Fruit fly (Drosophila melanogaster): ENCODE results near the gene CG46435.

Gene CG46435

dm6 chr3L:19575650-19576049 lies 30.7 kb downstream of the CG46435 start (continued):
- TF ChIP-seq CG11294 (GFP tag; IDR thresholded peaks at IDR 0.05) = no peak
- no peak for TF ChIP-seq Lpt (GFP tag; optimal IDR thresholded peaks at IDR 0.05)
- TF ChIP-seq Eip93F (GFP tag; optimal IDR thresholded peaks at IDR 0.05) = no peak
- TF ChIP-seq acj6 (GFP tag; optimal IDR thresholded peaks at IDR 0.05) = no peak
- TF ChIP-seq OdsH (GFP tag; optimal IDR thresholded peaks at IDR 0.05) = no peak
- TF ChIP-seq vri (GFP tag; optimal IDR thresholded peaks at IDR 0.05) = peak; percentile 64
- TF ChIP-seq CG7368 (GFP tag; optimal IDR thresholded peaks at IDR 0.05) = peak; percentile 7
- peak; percentile 50 for TF ChIP-seq Met (GFP tag; optimal IDR thresholded peaks at IDR 0.05)
- TF ChIP-seq Blimp-1 (GFP tag; optimal IDR thresholded peaks at IDR 0.05) = no peak
- peak; percentile 3 for TF ChIP-seq CG31627 (GFP tag; optimal IDR thresholded peaks at IDR 0.05)
- TF ChIP-seq CG32006 (GFP tag; optimal IDR thresholded peaks at IDR 0.05) = no peak
- no peak for TF ChIP-seq CG11762 (GFP tag; optimal IDR thresholded peaks at IDR 0.05; ENCODE audit: insufficient read depth)
- no peak for TF ChIP-seq Hr4 (GFP tag; optimal IDR thresholded peaks at IDR 0.05)
- TF ChIP-seq CG8319 (GFP tag; optimal IDR thresholded peaks at IDR 0.05) = no peak
- no peak for TF ChIP-seq spab (GFP tag; optimal IDR thresholded peaks at IDR 0.05)
- no peak for TF ChIP-seq CG15336 (GFP tag; IDR thresholded peaks at IDR 0.05)
- TF ChIP-seq CG6163 (GFP tag; IDR thresholded peaks at IDR 0.05) = no peak
- peak; percentile 30 for TF ChIP-seq Sox102F (GFP tag; optimal IDR thresholded peaks at IDR 0.05)
- no peak for TF ChIP-seq topi (GFP tag; optimal IDR thresholded peaks at IDR 0.05)
- TF ChIP-seq dsx (GFP tag; optimal IDR thresholded peaks at IDR 0.05; ENCODE audit: poor library complexity, severe bottlenecking) = no peak
- no peak for TF ChIP-seq salr (GFP tag; optimal IDR thresholded peaks at IDR 0.05)
- no peak for TF ChIP-seq fd85E (GFP tag; optimal IDR thresholded peaks at IDR 0.05)
- TF ChIP-seq CG4318 (GFP tag; optimal IDR thresholded peaks at IDR 0.05) = no peak
- no peak for TF ChIP-seq CG9139 (GFP tag; optimal IDR thresholded peaks at IDR 0.05)
- no peak for TF ChIP-seq net (GFP tag; optimal IDR thresholded peaks at IDR 0.05)
- no peak for TF ChIP-seq CG6854 (GFP tag; optimal IDR thresholded peaks at IDR 0.05)
- TF ChIP-seq fkh (GFP tag; optimal IDR thresholded peaks at IDR 0.05) = peak; percentile 94
- TF ChIP-seq pdm3 (GFP tag; optimal IDR thresholded peaks at IDR 0.05) = peak; percentile 4
- no peak for TF ChIP-seq eg (GFP tag; IDR thresholded peaks at IDR 0.05)
- TF ChIP-seq CG8632 (GFP tag; optimal IDR thresholded peaks at IDR 0.05) = peak; percentile 29
- TF ChIP-seq fd59A (GFP tag; optimal IDR thresholded peaks at IDR 0.05) = no peak
- no peak for TF ChIP-seq CG16779 (tag; optimal IDR thresholded peaks at IDR 0.05)
- no peak for TF ChIP-seq ss (GFP tag; optimal IDR thresholded peaks at IDR 0.05)
- TF ChIP-seq Eip78C (GFP tag) = peak; percentile 20
- TF ChIP-seq CG8119 (GFP tag; IDR thresholded peaks at IDR 0.05) = no peak

DNA sequence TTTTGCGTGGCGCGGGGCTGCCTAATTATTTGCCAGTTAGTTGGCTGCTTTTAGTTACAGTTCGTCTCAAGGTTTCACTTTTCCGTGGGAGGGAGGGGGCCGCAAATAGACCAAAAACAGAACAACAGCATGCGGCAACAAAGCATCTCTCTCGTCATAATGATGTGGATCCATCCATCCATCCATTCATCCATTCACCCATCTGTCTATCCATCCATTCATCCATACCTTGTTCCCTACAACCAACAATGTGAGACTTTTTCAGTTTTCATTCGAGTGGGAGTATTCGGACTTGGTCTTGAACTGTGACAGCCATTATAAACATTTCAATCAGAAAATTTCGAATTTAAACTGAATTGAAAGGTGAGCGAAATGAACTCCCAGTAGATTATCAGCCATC lies 34.4 kb downstream of the CG46435 start:
- TF ChIP-seq OdsH (GFP tag; optimal IDR thresholded peaks at IDR 0.05) (no peak), CG11902 (GFP tag; optimal IDR thresholded peaks at IDR 0.05) (no peak), Sox102F (GFP tag; optimal IDR thresholded peaks at IDR 0.05) (no peak), CG32006 (GFP tag; optimal IDR thresholded peaks at IDR 0.05) (no peak), CG6854 (GFP tag; optimal IDR thresholded peaks at IDR 0.05) (no peak), lz (GFP tag; optimal IDR thresholded peaks at IDR 0.05) (no peak), Eip93F (GFP tag; optimal IDR thresholded peaks at IDR 0.05) (no peak), salr (GFP tag; optimal IDR thresholded peaks at IDR 0.05) (no peak), Eip78C (GFP tag) (no peak), CG11762 (GFP tag; optimal IDR thresholded peaks at IDR 0.05; ENCODE audit: insufficient read depth) (no peak), CG8119 (GFP tag; IDR thresholded peaks at IDR 0.05) (no peak), Hr39 (GFP tag; optimal IDR thresholded peaks at IDR 0.05) (no peak), spab (GFP tag; optimal IDR thresholded peaks at IDR 0.05) (no peak), CG3919 (GFP tag; optimal IDR thresholded peaks at IDR 0.05) (no peak), CG8632 (GFP tag; optimal IDR thresholded peaks at IDR 0.05) (no peak), CG10669 (GFP tag; optimal IDR thresholded peaks at IDR 0.05) (no peak), acj6 (GFP tag; optimal IDR thresholded peaks at IDR 0.05) (no peak)

Data from whole organism, prepupa.